Fruit fly (Drosophila melanogaster) whole organism, embryonic: ENCODE results near the gene mAChR-B.

Source experiments
- Atf6 ChIP-seq: fragments of 200-800 bp; sonication (Bioruptor generic); IDR thresholded peaks from 2 replicates; pipeline ENCODE4 v1.3.6; 2022; ENCODE audit warnings: missing biosample characterization, missing genetic modification characterization
- CG10267 ChIP-seq: fragments of 200-800 bp; sonication (Bioruptor generic); optimal IDR thresholded peaks from 2 replicates; lab custom pipeline; 2018; ENCODE audit warnings: missing biosample characterization, mild to moderate bottlenecking, missing genetic modification characterization, moderate library complexity
- CG10979 ChIP-seq: fragments of 200-800 bp; sonication (Bioruptor generic); optimal IDR thresholded peaks from 2 replicates; lab custom pipeline; 2018; ENCODE audit warnings: missing biosample characterization, mild to moderate bottlenecking, missing genetic modification characterization, moderate library complexity
- CG11093 ChIP-seq: fragments of 200-800 bp; sonication (Bioruptor generic); IDR thresholded peaks from 3 replicates; pipeline ENCODE4 v1.3.6; 2022; ENCODE audit warnings: missing biosample characterization, missing genetic modification characterization
- CG12219 ChIP-seq: fragments of 200-800 bp; sonication (Bioruptor generic); optimal IDR thresholded peaks from 3 replicates; lab custom pipeline; 2018; ENCODE audit warnings: missing biosample characterization, mild to moderate bottlenecking, missing genetic modification characterization
- CG13296 ChIP-seq: fragments of 200-800 bp; sonication (Bioruptor generic); optimal IDR thresholded peaks from 3 replicates; lab custom pipeline; 2018; ENCODE audit warnings: missing biosample characterization, mild to moderate bottlenecking, missing genetic modification characterization
- CG13424 ChIP-seq: fragments of 200-800 bp; sonication (Bioruptor generic); optimal IDR thresholded peaks from 2 replicates; lab custom pipeline; 2019; ENCODE audit warnings: missing biosample characterization, mild to moderate bottlenecking, missing genetic modification characterization, moderate library complexity
- CG15514 ChIP-seq: fragments of 200-800 bp; sonication (Bioruptor generic); optimal IDR thresholded peaks from 3 replicates; lab custom pipeline; 2017; ENCODE audit warnings: missing biosample characterization, missing genetic modification characterization, mild to moderate bottlenecking, moderate library complexity, missing genetic modification reagents
- CG18262 ChIP-seq: fragments of 200-800 bp; optimal IDR thresholded peaks from 3 replicates; lab custom pipeline; 2019; ENCODE audit warnings: missing biosample characterization, mild to moderate bottlenecking, missing genetic modification characterization, moderate library complexity
- CG18764 ChIP-seq: fragments of 200-800 bp; sonication (Bioruptor generic); optimal IDR thresholded peaks from 3 replicates; lab custom pipeline; 2016; ENCODE audit warnings: missing biosample characterization, missing genetic modification characterization
- CG2199 ChIP-seq: fragments of 200-800 bp; sonication (Bioruptor generic); IDR thresholded peaks from 3 replicates; pipeline ENCODE4 v1.3.6; 2022; ENCODE audit warnings: missing biosample characterization, missing genetic modification characterization
- CG2875 ChIP-seq: fragments of 200-800 bp; sonication (Bioruptor generic); optimal IDR thresholded peaks from 2 replicates; lab custom pipeline; 2017; ENCODE audit warnings: missing biosample characterization, mild to moderate bottlenecking, missing genetic modification characterization, missing genetic modification reagents
- CG30403 ChIP-seq: fragments of 200-800 bp; sonication (Bioruptor generic); optimal IDR thresholded peaks from 3 replicates; lab custom pipeline; 2016; ENCODE audit warnings: missing biosample characterization, missing genetic modification characterization
- CG3065 ChIP-seq: fragments of 200-800 bp; sonication (Bioruptor generic); optimal IDR thresholded peaks from 2 replicates; lab custom pipeline; 2016; ENCODE audit warnings: missing biosample characterization, missing genetic modification characterization
- CG34224 ChIP-seq: fragments of 200-800 bp; sonication (Bioruptor generic); IDR thresholded peaks from 3 replicates; pipeline ENCODE4 v1.3.6; 2022; ENCODE audit warnings: missing biosample characterization, missing genetic modification characterization; ENCODE audit not compliant: partially characterized antibody
- CG34376 ChIP-seq: fragments of 200-800 bp; sonication (Bioruptor generic); optimal IDR thresholded peaks from 2 replicates; lab custom pipeline; 2018; ENCODE audit warnings: missing biosample characterization, mild to moderate bottlenecking, missing genetic modification characterization
- CG3847 ChIP-seq: fragments of 200-800 bp; sonication (Bioruptor generic); IDR thresholded peaks from 2 replicates; pipeline ENCODE4 v1.3.6; 2022; ENCODE audit warnings: missing biosample characterization, missing genetic modification characterization
- CG3995 ChIP-seq: fragments of 200-800 bp; sonication (Bioruptor generic); optimal IDR thresholded peaks from 3 replicates; lab custom pipeline; 2016; ENCODE audit warnings: missing biosample characterization, missing genetic modification characterization
- CG4404 ChIP-seq: fragments of 200-800 bp; sonication (Bioruptor generic); IDR thresholded peaks from 2 replicates; pipeline ENCODE4 v1.3.6; 2022; ENCODE audit warnings: missing biosample characterization, missing genetic modification characterization
- CG4820 ChIP-seq: fragments of 200-800 bp; sonication (Bioruptor generic); optimal IDR thresholded peaks from 3 replicates; lab custom pipeline; 2016; ENCODE audit warnings: missing biosample characterization, missing genetic modification characterization
- CG6175 ChIP-seq: fragments of 200-800 bp; sonication (Bioruptor generic); IDR thresholded peaks from 3 replicates; pipeline ENCODE4 v1.3.6; 2022; ENCODE audit warnings: missing biosample characterization, missing genetic modification characterization
- CG8290 ChIP-seq, 3 experiments: fragments of 200-800 bp; sonication (Bioruptor generic); optimal IDR thresholded peaks; 2 replicates each; lab custom pipeline; 2016 to 2019; ENCODE audit warnings: missing biosample characterization in 3 of 3, missing genetic modification characterization in 3 of 3, mild to moderate bottlenecking in 2 of 3, moderate library complexity in 1 of 3
- CG9437 ChIP-seq: fragments of 200-800 bp; sonication (Bioruptor generic); optimal IDR thresholded peaks from 2 replicates; lab custom pipeline; 2018; ENCODE audit warnings: missing biosample characterization, mild to moderate bottlenecking, missing genetic modification characterization
- CG9817 ChIP-seq: fragments of 200-800 bp; sonication (Bioruptor generic); optimal IDR thresholded peaks from 2 replicates; lab custom pipeline; 2018; ENCODE audit warnings: missing biosample characterization, mild to moderate bottlenecking, missing genetic modification characterization, moderate library complexity
- CTCF ChIP-seq: fragments of 200-800 bp; sonication (Bioruptor generic); optimal IDR thresholded peaks from 2 replicates; lab custom pipeline; 2017; ENCODE audit warnings: missing biosample characterization, mild to moderate bottlenecking, missing genetic modification characterization, moderate library complexity
- D19B ChIP-seq: fragments of 200-800 bp; sonication (Bioruptor generic); optimal IDR thresholded peaks from 2 replicates; lab custom pipeline; 2017; ENCODE audit warnings: missing biosample characterization, mild to moderate bottlenecking, missing genetic modification characterization
- Doc2 ChIP-seq: fragments of 200-800 bp; sonication (Bioruptor generic); IDR thresholded peaks from 2 replicates; pipeline ENCODE4 v1.3.6; 2022; ENCODE audit warnings: missing biosample characterization, missing genetic modification characterization
- Fer1 ChIP-seq: fragments of 200-800 bp; sonication (Bioruptor generic); optimal IDR thresholded peaks from 2 replicates; lab custom pipeline; 2017; ENCODE audit warnings: missing biosample characterization, mild to moderate bottlenecking, missing genetic modification characterization
- Gug ChIP-seq: fragments of 200-800 bp; sonication (Bioruptor generic); IDR thresholded peaks from 4 replicates; pipeline ENCODE4 v1.3.6; 2022; ENCODE audit warnings: missing biosample characterization, missing genetic modification characterization
- HHEX ChIP-seq: fragments of 200-800 bp; sonication (Bioruptor generic); optimal IDR thresholded peaks from 3 replicates; lab custom pipeline; 2017; ENCODE audit warnings: missing biosample characterization, mild to moderate bottlenecking, missing genetic modification characterization, missing genetic modification reagents
- HmgD ChIP-seq: fragments of 200-800 bp; sonication (Bioruptor generic); optimal IDR thresholded peaks from 3 replicates; lab custom pipeline; 2016; ENCODE audit warnings: missing biosample characterization, missing genetic modification characterization
- Med ChIP-seq: fragments of 200-800 bp; sonication (Bioruptor generic); peaks from one replicate; lab custom pipeline; 2016; ENCODE audit warnings: missing biosample characterization, missing genetic modification characterization, mild to moderate bottlenecking, inconsistent platforms, moderate library complexity
- Mrtf ChIP-seq: fragments of 200-800 bp; sonication (Bioruptor generic); IDR thresholded peaks from 3 replicates; pipeline ENCODE4 v1.3.6; 2022; ENCODE audit warnings: missing biosample characterization, missing genetic modification characterization
- Neu2 ChIP-seq: fragments of 200-800 bp; sonication (Bioruptor generic); optimal IDR thresholded peaks from 3 replicates; lab custom pipeline; 2016; ENCODE audit warnings: missing biosample characterization, missing genetic modification characterization, borderline replicate concordance
- Pdp1 ChIP-seq, 2 experiments: fragments of 200-800 bp; sonication (Bioruptor generic); optimal IDR thresholded peaks; 3 replicates each; lab custom pipeline; 2016; ENCODE audit warnings: missing biosample characterization in 2 of 2, missing genetic modification characterization in 2 of 2, mild to moderate bottlenecking in 1 of 2, moderate library complexity in 1 of 2
- Poxn ChIP-seq: fragments of 200-800 bp; sonication (Bioruptor generic); IDR thresholded peaks from 2 replicates; pipeline ENCODE4 v1.3.6; 2022; ENCODE audit warnings: missing biosample characterization, missing genetic modification characterization
- Trl ChIP-seq, 3 experiments: fragments of >200 bp in 2 of 3; fragments of 200-800 bp in 1 of 3; sonication (Bioruptor generic) in 1 of 3; optimal IDR thresholded peaks; 2 replicates in 1 of 3; 3 replicates in 2 of 3; lab custom pipeline; 2016 to 2017; ENCODE audit warnings: missing biosample characterization in 1 of 3, missing genetic modification characterization in 1 of 3
- Xrp1 ChIP-seq: fragments of 200-800 bp; sonication (Bioruptor generic); IDR thresholded peaks from 2 replicates; pipeline ENCODE4 v1.3.6; 2022; ENCODE audit warnings: missing biosample characterization, missing genetic modification characterization
- bab2 ChIP-seq: fragments of 200-800 bp; sonication (Bioruptor generic); optimal IDR thresholded peaks from 2 replicates; lab custom pipeline; 2016; ENCODE audit warnings: missing biosample characterization, missing genetic modification characterization
- bbx ChIP-seq: fragments of 200-800 bp; sonication (Bioruptor generic); IDR thresholded peaks from 2 replicates; pipeline ENCODE4 v1.3.6; 2022; ENCODE audit warnings: missing biosample characterization, missing genetic modification characterization; ENCODE audit not compliant: partially characterized antibody
- ci ChIP-seq: fragments of 200-800 bp; sonication (Bioruptor generic); IDR thresholded peaks from 3 replicates; pipeline ENCODE4 v1.3.6; 2022; ENCODE audit warnings: missing biosample characterization, missing genetic modification characterization
- dmrt11E ChIP-seq: fragments of 200-800 bp; sonication (Bioruptor generic); optimal IDR thresholded peaks from 3 replicates; lab custom pipeline; 2018; ENCODE audit warnings: missing biosample characterization, mild to moderate bottlenecking, missing genetic modification characterization, moderate library complexity
- gcm2 ChIP-seq: fragments of 200-800 bp; sonication (Bioruptor generic); optimal IDR thresholded peaks from 2 replicates; lab custom pipeline; 2016; ENCODE audit warnings: missing biosample characterization, missing genetic modification characterization
- h ChIP-seq: fragments of >200 bp; optimal IDR thresholded peaks from 2 replicates; lab custom pipeline; 2017
- jing ChIP-seq: fragments of 200-800 bp; sonication (Bioruptor generic); optimal IDR thresholded peaks from 2 replicates; lab custom pipeline; 2018; ENCODE audit warnings: missing biosample characterization, mild to moderate bottlenecking, missing genetic modification characterization
- lilli ChIP-seq: fragments of 200-800 bp; sonication (Bioruptor generic); optimal IDR thresholded peaks from 3 replicates; lab custom pipeline; 2016; ENCODE audit warnings: missing biosample characterization, missing genetic modification characterization
- nau ChIP-seq: fragments of 200-800 bp; sonication (Bioruptor generic); optimal IDR thresholded peaks from 3 replicates; lab custom pipeline; 2017; ENCODE audit warnings: missing biosample characterization, mild to moderate bottlenecking, missing genetic modification characterization, missing genetic modification reagents
- pb ChIP-seq: fragments of 200-800 bp; sonication (Bioruptor generic); optimal IDR thresholded peaks from 3 replicates; lab custom pipeline; 2016; ENCODE audit warnings: missing biosample characterization, missing genetic modification characterization
- pum ChIP-seq: fragments of 200-800 bp; sonication (Bioruptor generic); optimal IDR thresholded peaks from 2 replicates; lab custom pipeline; 2016; ENCODE audit warnings: missing biosample characterization, missing genetic modification characterization
- sna ChIP-seq: fragments of 200-800 bp; sonication (Bioruptor generic); IDR thresholded peaks from 2 replicates; pipeline ENCODE4 v1.3.6; 2022; ENCODE audit warnings: missing biosample characterization, missing genetic modification characterization; ENCODE audit not compliant: partially characterized antibody
- tin ChIP-seq: fragments of 200-800 bp; sonication (Bioruptor generic); optimal IDR thresholded peaks from 3 replicates; lab custom pipeline; 2016; ENCODE audit warnings: missing biosample characterization, missing genetic modification characterization

mAChR-B gene

dm6 chr3R:8032923-8033478 is 26.1 kb upstream of the mAChR-B start, which contains the start of the genes CG11035 and unc-45 (continued):
- TF ChIP-seq CG3065 (GFP tag; lab: Kevin White, UChicago) (no peak), bab2 (GFP tag; lab: Kevin White, UChicago) (no peak), HHEX (GFP tag; lab: Kevin White, UChicago) (no peak), jing (no peak), CG6175 (GFP tag; lab: Robert Waterston, UW) (no peak), CG4404 (no peak), Fer1 (GFP tag; lab: Kevin White, UChicago) (peak; percentile 31), CG18262 (tag; lab: Kevin White, UChicago) (peak; percentile 62), CG11093 (no peak), CG30403 (peak; percentile 34), CG2875 (GFP tag; lab: Kevin White, UChicago) (no peak), Neu2 (GFP tag; lab: Kevin White, UChicago) (no peak), D19B (no peak), CG34224 (peak; percentile 64; the same call in 2 of the 3 replicates), CG10979 (no peak), CG9817 (tag; lab: Kevin White, UChicago) (peak; percentile 17), Pdp1 (GFP tag; optimal IDR thresholded peaks at IDR 0.05; lab: Kevin White, UChicago) (peak; percentile 37 to 96), h (lab: Kevin White, UChicago) (no peak), bbx (peak; percentile 64), CG10267 (peak; percentile 49), dmrt11E (tag; lab: Kevin White, UChicago) (peak; percentile 22), Med (GFP tag; lab: Kevin White, UChicago) (peak; percentile 50), HmgD (no peak), CG13424 (peak; percentile 60), nau (GFP tag; lab: Kevin White, UChicago) (no peak), CG12219 (GFP tag; lab: Kevin White, UChicago) (no peak), pb (GFP tag; lab: Kevin White, UChicago) (no peak), lilli (GFP tag; lab: Kevin White, UChicago) (peak; percentile 40), CG2199 (no peak), tin (GFP tag; lab: Kevin White, UChicago) (peak; percentile 31), CG9437 (peak; percentile 90), Doc2 (GFP tag; lab: Robert Waterston, UW) (no peak), CTCF (GFP tag; lab: Kevin White, UChicago) (no peak), CG4820 (no peak), CG3847 (no peak), Poxn (GFP tag; lab: Robert Waterston, UW) (no peak), gcm2 (GFP tag; lab: Kevin White, UChicago) (no peak), sna (GFP tag; lab: Robert Waterston, UW) (peak; percentile 75), CG15514 (GFP tag; lab: Kevin White, UChicago) (peak; percentile 99), Trl (optimal IDR thresholded peaks at IDR 0.05; lab: Kevin White, UChicago) (no peak), Trl (GFP tag; optimal IDR thresholded peaks at IDR 0.05; lab: Kevin White, UChicago) (no peak), Gug (no peak), ci (no peak), CG34376 (GFP tag; lab: Kevin White, UChicago) (peak; percentile 20), CG8290 (GFP tag; optimal IDR thresholded peaks at IDR 0.05; lab: Kevin White, UChicago) (peak; percentile 68), CG8290 (tag; optimal IDR thresholded peaks at IDR 0.05; lab: Kevin White, UChicago) (no peak), Mrtf (GFP tag; lab: Robert Waterston, UW) (no peak), CG18764 (GFP tag; lab: Kevin White, UChicago) (peak; percentile 26), pum (GFP tag; lab: Kevin White, UChicago) (peak; percentile 50), Atf6 (GFP tag; lab: Robert Waterston, UW) (no peak), Xrp1 (GFP tag; lab: Robert Waterston, UW) (peak; percentile 38), CG13296 (GFP tag; lab: Kevin White, UChicago) (peak; percentile 37), CG3995 (GFP tag; lab: Kevin White, UChicago) (peak; percentile 19)
